Worm (Caenorhabditis elegans): ENCODE results near the gene lon-1.

Gene lon-1

ce11 chrIII:5448177-5448576 lies 26.1 kb upstream of the lon-1 start, which contains the start of gene skpt-1:
Gene skpt-1 (minus strand): TSS chrIII:5448395.
- no peak for TF ChIP-seq lin-39 (tag; optimal IDR thresholded peaks at IDR 0.05)
- peak; percentile 9 for TF ChIP-seq fos-1 (tag; optimal IDR thresholded peaks at IDR 0.05)
- TF ChIP-seq lin-13 (GFP tag; optimal IDR thresholded peaks at IDR 0.05): no peak
- peak; percentile 82 for TF ChIP-seq gmeb-1 (tag; optimal IDR thresholded peaks at IDR 0.05)
- peak in 1 of 2 experiments; percentile 76 for TF ChIP-seq lsy-2 (tag; optimal IDR thresholded peaks at IDR 0.05)
- TF ChIP-seq C34F6.9 (tag; optimal IDR thresholded peaks at IDR 0.05): peak; percentile 51
- peak; percentile 65 for TF ChIP-seq unc-55 (GFP tag; optimal IDR thresholded peaks at IDR 0.05)
- no peak for TF ChIP-seq unc-62 (GFP tag; optimal IDR thresholded peaks at IDR 0.05)
- TF ChIP-seq nhr-129 (tag; optimal IDR thresholded peaks at IDR 0.05): peak; percentile 7

ce11 chrIII:5449762-5450308 lies 24.4 kb upstream of the lon-1 start, which contains the start of gene F48E8.8:
Gene F48E8.8 (minus strand): TSS chrIII:5449812.
- TF ChIP-seq nhr-129 (tag; optimal IDR thresholded peaks at IDR 0.05) (peak; percentile 85), nhr-12 (tag; optimal IDR thresholded peaks at IDR 0.05) (no peak), fos-1 (tag; optimal IDR thresholded peaks at IDR 0.05) (peak; percentile 15), unc-62 (GFP tag; optimal IDR thresholded peaks at IDR 0.05) (no peak), nhr-25 (tag; optimal IDR thresholded peaks at IDR 0.05) (no peak), ztf-4 (tag; optimal IDR thresholded peaks at IDR 0.05) (no peak), nhr-10 (tag; optimal IDR thresholded peaks at IDR 0.05) (no peak), zag-1 (tag; optimal IDR thresholded peaks at IDR 0.05) (no peak), skn-1 (tag; optimal IDR thresholded peaks at IDR 0.05) (no peak), mdl-1 (tag; optimal IDR thresholded peaks at IDR 0.05) (no peak), sma-9 (GFP tag; optimal IDR thresholded peaks at IDR 0.05) (peak; percentile 59), sma-9 (tag; optimal IDR thresholded peaks at IDR 0.05) (no peak), unc-39 (tag; optimal IDR thresholded peaks at IDR 0.05) (no peak), nhr-6 (tag; optimal IDR thresholded peaks at IDR 0.05) (no peak), gmeb-1 (tag; optimal IDR thresholded peaks at IDR 0.05) (peak; percentile 11), lin-13 (GFP tag; optimal IDR thresholded peaks at IDR 0.05) (peak; percentile 18), aly-2 (tag; optimal IDR thresholded peaks at IDR 0.05) (no peak), snpc-4 (tag; optimal IDR thresholded peaks at IDR 0.05) (no peak), blmp-1 (tag; optimal IDR thresholded peaks at IDR 0.05; ENCODE audit: insufficient read depth) (no peak), peb-1 (tag; optimal IDR thresholded peaks at IDR 0.05) (no peak), ZK546.5 (tag; optimal IDR thresholded peaks at IDR 0.05) (no peak), nhr-23 (tag; optimal IDR thresholded peaks at IDR 0.05) (no peak), alr-1 (tag; optimal IDR thresholded peaks at IDR 0.05) (no peak), sma-3 (GFP tag; optimal IDR thresholded peaks at IDR 0.05) (no peak), nhr-77 (tag; optimal IDR thresholded peaks at IDR 0.05) (no peak), lsy-2 (tag; optimal IDR thresholded peaks at IDR 0.05) (peak; percentile 21 to 80), nhr-21 (tag; optimal IDR thresholded peaks at IDR 0.05) (no peak), nhr-237 (tag; optimal IDR thresholded peaks at IDR 0.05) (no peak), unc-55 (GFP tag; optimal IDR thresholded peaks at IDR 0.05) (peak; percentile 71), Y55F3AM.14 (GFP tag; optimal IDR thresholded peaks at IDR 0.05) (no peak), mab-5 (tag; optimal IDR thresholded peaks at IDR 0.05) (no peak), elt-1 (tag; optimal IDR thresholded peaks at IDR 0.05) (no peak), dmd-4 (tag; optimal IDR thresholded peaks at IDR 0.05) (no peak), C34F6.9 (tag; optimal IDR thresholded peaks at IDR 0.05) (peak; percentile 59), ztf-1 (GFP tag; conservative IDR thresholded peaks at IDR 0.05) (no peak), F13H6.1 (tag; optimal IDR thresholded peaks at IDR 0.05) (peak; percentile 79), ceh-82 (tag; optimal IDR thresholded peaks at IDR 0.05) (no peak), elt-3 (tag; optimal IDR thresholded peaks at IDR 0.05) (no peak), lin-11 (tag; optimal IDR thresholded peaks at IDR 0.05) (peak; percentile 41), crh-2 (tag; optimal IDR thresholded peaks at IDR 0.05) (peak; percentile 61), ama-1 (optimal IDR thresholded peaks at IDR 0.05) (no peak), nhr-11 (tag; optimal IDR thresholded peaks at IDR 0.05) (no peak), mbf-1 (tag; optimal IDR thresholded peaks at IDR 0.05) (no peak), sem-4 (tag; optimal IDR thresholded peaks at IDR 0.05) (peak; percentile 13), R02D3.7 (tag; optimal IDR thresholded peaks at IDR 0.05) (no peak), ztf-11 (tag; optimal IDR thresholded peaks at IDR 0.05) (no peak), egl-27 (tag; optimal IDR thresholded peaks at IDR 0.05) (no peak), ceh-16 (tag; optimal IDR thresholded peaks at IDR 0.05) (no peak), lin-39 (tag; optimal IDR thresholded peaks at IDR 0.05) (no peak)
